Worm (Caenorhabditis elegans): ENCODE measurements around the gene K01C8.2.

Gene K01C8.2

DNA sequence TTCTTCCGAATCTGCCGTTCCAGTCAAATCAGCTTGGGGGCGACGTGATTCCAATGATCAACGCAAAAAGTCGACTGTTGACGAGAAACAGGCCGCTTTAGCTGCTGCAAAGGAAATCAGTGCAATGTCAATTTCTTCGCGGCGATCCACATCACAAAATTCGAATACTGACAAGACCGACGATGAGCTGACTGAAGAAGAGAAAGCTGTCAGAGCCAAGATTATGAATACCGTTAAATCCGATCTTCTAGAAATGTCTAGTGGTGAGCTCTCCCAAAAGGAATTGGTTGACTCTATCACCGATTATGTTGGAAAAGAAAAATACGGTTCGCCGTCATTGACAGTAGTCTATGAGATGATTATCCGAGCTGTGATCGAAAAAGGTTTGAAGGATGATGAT lies 49.0 kb downstream of the K01C8.2 start:
- TF ChIP-seq nhr-237 (tag; optimal IDR thresholded peaks at IDR 0.05) (no peak), sptf-1 (tag; optimal IDR thresholded peaks at IDR 0.05) (no peak), zip-8 (tag; optimal IDR thresholded peaks at IDR 0.05) (no peak), elt-3 (tag; optimal IDR thresholded peaks at IDR 0.05) (no peak), blmp-1 (tag; optimal IDR thresholded peaks at IDR 0.05) (no peak), hlh-1 (tag; optimal IDR thresholded peaks at IDR 0.05) (no peak), nhr-76 (tag; optimal IDR thresholded peaks at IDR 0.05) (no peak), mls-2 (tag; optimal IDR thresholded peaks at IDR 0.05) (no peak), pha-4 (tag; optimal IDR thresholded peaks at IDR 0.05) (no peak), lsy-2 (tag; optimal IDR thresholded peaks at IDR 0.05) (no peak), ces-1 (GFP tag; optimal IDR thresholded peaks at IDR 0.05) (no peak), lin-13 (tag; optimal IDR thresholded peaks at IDR 0.05) (no peak), tbx-8 (GFP tag; optimal IDR thresholded peaks at IDR 0.05) (no peak), ceh-43 (GFP tag; optimal IDR thresholded peaks at IDR 0.05) (no peak), flh-1 (GFP tag; optimal IDR thresholded peaks at IDR 0.05) (no peak)

DNA sequence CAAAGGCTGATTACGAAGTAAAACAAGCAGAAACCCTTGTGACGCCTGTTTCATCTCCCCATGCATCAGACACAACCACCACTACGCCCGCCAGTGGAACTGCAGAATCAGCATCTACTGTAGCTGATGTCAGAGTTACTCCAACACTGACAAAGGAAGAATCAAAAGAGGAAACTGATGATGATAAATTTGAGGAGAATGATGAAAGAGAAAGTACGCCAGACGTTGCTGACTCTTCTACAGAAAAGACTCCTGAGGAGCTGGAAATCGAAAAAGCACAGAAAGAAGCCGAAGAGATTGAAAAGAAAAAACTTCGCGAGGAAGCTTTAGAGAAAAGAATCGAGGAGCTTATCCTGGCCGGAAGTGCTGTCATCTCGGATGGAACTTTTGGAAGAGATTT lies 51.0 kb downstream of the K01C8.2 start:
- TF ChIP-seq unc-120 (tag; optimal IDR thresholded peaks at IDR 0.05; ENCODE audit: poor library complexity, severe bottlenecking) = no peak
- no peak for TF ChIP-seq pha-4 (tag; optimal IDR thresholded peaks at IDR 0.05)
- TF ChIP-seq ham-2 (GFP tag; optimal IDR thresholded peaks at IDR 0.05) = no peak
- TF ChIP-seq blmp-1 (tag; optimal IDR thresholded peaks at IDR 0.05) = no peak
- no peak for TF ChIP-seq lin-32 (GFP tag; optimal IDR thresholded peaks at IDR 0.05)
- TF ChIP-seq ceh-39 (tag; optimal IDR thresholded peaks at IDR 0.05) = no peak
- no peak for TF ChIP-seq tbx-8 (GFP tag; optimal IDR thresholded peaks at IDR 0.05)
- TF ChIP-seq elt-3 (tag; optimal IDR thresholded peaks at IDR 0.05) = no peak
- TF ChIP-seq nhr-2 (tag; optimal IDR thresholded peaks at IDR 0.05) = no peak
- no peak for TF ChIP-seq nhr-12 (tag; optimal IDR thresholded peaks at IDR 0.05)
- no peak for TF ChIP-seq bed-3 (GFP tag; optimal IDR thresholded peaks at IDR 0.05)
- TF ChIP-seq lsy-2 (tag; optimal IDR thresholded peaks at IDR 0.05) = no peak
- TF ChIP-seq cnd-1 (tag; optimal IDR thresholded peaks at IDR 0.05) = no peak

Data from whole organism, mixed stage, embryonic.